Fruit fly (Drosophila melanogaster) whole organism, embryonic: Measurements from ENCODE around the gene Abl.
A peak's percentile ranks its signal among the peaks of the same experiment; 100 is the strongest.

Source experiments
- Ada2b ChIP-seq: fragments of 200-800 bp; sonication (Bioruptor generic); IDR thresholded peaks from 2 replicates; pipeline ENCODE4 v1.3.6; 2022; ENCODE audit warnings: missing biosample characterization, missing genetic modification characterization
- Blimp-1 ChIP-seq: fragments of 200-800 bp; sonication (Bioruptor generic); optimal IDR thresholded peaks from 3 replicates; lab custom pipeline; 2018; ENCODE audit warnings: missing biosample characterization, missing genetic modification characterization, mild to moderate bottlenecking, moderate library complexity, missing genetic modification reagents
- CG11456 ChIP-seq: fragments of 200-800 bp; sonication (Bioruptor generic); IDR thresholded peaks from 3 replicates; pipeline ENCODE4 v1.3.6; 2022; ENCODE audit warnings: missing biosample characterization, missing genetic modification characterization
- CG11504 ChIP-seq: fragments of 200-800 bp; sonication (Bioruptor generic); optimal IDR thresholded peaks from 3 replicates; lab custom pipeline; 2019; ENCODE audit warnings: missing biosample characterization, mild to moderate bottlenecking, missing genetic modification characterization, moderate library complexity
- CG12236 ChIP-seq: fragments of 200-800 bp; sonication (Bioruptor generic); optimal IDR thresholded peaks from 2 replicates; lab custom pipeline; 2016; ENCODE audit warnings: missing biosample characterization, missing genetic modification characterization
- CG14050 ChIP-seq: fragments of 200-800 bp; sonication (Bioruptor generic); IDR thresholded peaks from 3 replicates; pipeline ENCODE4 v1.3.6; 2022; ENCODE audit warnings: missing biosample characterization, missing genetic modification characterization
- CG17568 ChIP-seq: fragments of 200-800 bp; sonication (Bioruptor generic); optimal IDR thresholded peaks from 2 replicates; lab custom pipeline; 2018; ENCODE audit warnings: missing biosample characterization, mild to moderate bottlenecking, missing genetic modification characterization, moderate library complexity
- CG2116 ChIP-seq: fragments of 200-800 bp; sonication (Bioruptor generic); optimal IDR thresholded peaks from 3 replicates; lab custom pipeline; 2018; ENCODE audit warnings: missing biosample characterization, mild to moderate bottlenecking, missing genetic modification characterization
- CG4404 ChIP-seq: fragments of 200-800 bp; sonication (Bioruptor generic); IDR thresholded peaks from 2 replicates; pipeline ENCODE4 v1.3.6; 2022; ENCODE audit warnings: missing biosample characterization, missing genetic modification characterization
- CG4730 ChIP-seq: fragments of 200-800 bp; sonication (Bioruptor generic); IDR thresholded peaks from 2 replicates; pipeline ENCODE4 v1.3.6; 2022; ENCODE audit warnings: missing biosample characterization, missing genetic modification characterization
- CG4820 ChIP-seq: fragments of 200-800 bp; sonication (Bioruptor generic); optimal IDR thresholded peaks from 3 replicates; lab custom pipeline; 2016; ENCODE audit warnings: missing biosample characterization, missing genetic modification characterization
- CG5180 ChIP-seq: fragments of 200-800 bp; sonication (Bioruptor generic); optimal IDR thresholded peaks from 3 replicates; lab custom pipeline; 2017; ENCODE audit warnings: missing biosample characterization, missing genetic modification characterization, mild to moderate bottlenecking, moderate library complexity, missing genetic modification reagents
- CkIIα-i1 ChIP-seq: fragments of 200-800 bp; sonication (Bioruptor generic); IDR thresholded peaks from 2 replicates; pipeline ENCODE4 v1.3.6; 2022; ENCODE audit warnings: missing biosample characterization, missing genetic modification characterization
- D ChIP-seq, 2 experiments: fragments of 200-800 bp in 1 of 2; fragments of >200 bp in 1 of 2; sonication (Bioruptor generic) in 1 of 2; optimal IDR thresholded peaks; 2 replicates in 1 of 2; 3 replicates in 1 of 2; lab custom pipeline; 2017; ENCODE audit warnings: mild to moderate bottlenecking in 1 of 2, missing biosample characterization in 1 of 2, missing genetic modification characterization in 1 of 2, missing genetic modification reagents in 1 of 2
- D19A ChIP-seq: fragments of 200-800 bp; optimal IDR thresholded peaks from 3 replicates; lab custom pipeline; 2019; ENCODE audit warnings: missing biosample characterization, mild to moderate bottlenecking, missing genetic modification characterization, moderate library complexity
- Dip3 ChIP-seq: fragments of 200-800 bp; sonication (Bioruptor generic); optimal IDR thresholded peaks from 3 replicates; lab custom pipeline; 2016; ENCODE audit warnings: missing biosample characterization, missing genetic modification characterization
- Fer2 ChIP-seq: fragments of 200-800 bp; sonication (Bioruptor generic); optimal IDR thresholded peaks from 2 replicates; lab custom pipeline; 2018; ENCODE audit warnings: missing biosample characterization, mild to moderate bottlenecking, missing genetic modification characterization, moderate library complexity
- HLH54F ChIP-seq: fragments of 200-800 bp; sonication (Bioruptor generic); optimal IDR thresholded peaks from 3 replicates; lab custom pipeline; 2016; ENCODE audit warnings: missing biosample characterization, missing genetic modification characterization
- Hmx ChIP-seq: fragments of 200-800 bp; sonication (Bioruptor generic); optimal IDR thresholded peaks from 2 replicates; lab custom pipeline; 2016; ENCODE audit warnings: missing biosample characterization, missing genetic modification characterization
- MTF-1 ChIP-seq: fragments of 200-800 bp; sonication (Bioruptor generic); optimal IDR thresholded peaks from 2 replicates; lab custom pipeline; 2018; ENCODE audit warnings: missing biosample characterization, mild to moderate bottlenecking, missing genetic modification characterization, borderline replicate concordance
- Meics ChIP-seq: fragments of 200-800 bp; sonication (Bioruptor generic); optimal IDR thresholded peaks from 2 replicates; lab custom pipeline; 2017; ENCODE audit warnings: missing biosample characterization, mild to moderate bottlenecking, missing genetic modification characterization
- NK7.1 ChIP-seq: fragments of 200-800 bp; sonication (Bioruptor generic); optimal IDR thresholded peaks from 3 replicates; lab custom pipeline; 2016; ENCODE audit warnings: missing biosample characterization, missing genetic modification characterization
- Nf-YC ChIP-seq: fragments of 200-800 bp; optimal IDR thresholded peaks from 3 replicates; lab custom pipeline; 2019; ENCODE audit warnings: missing biosample characterization, mild to moderate bottlenecking, missing genetic modification characterization, moderate library complexity
- NfI ChIP-seq: fragments of 200-800 bp; sonication (Bioruptor generic); optimal IDR thresholded peaks from 3 replicates; lab custom pipeline; 2018; ENCODE audit warnings: missing biosample characterization, mild to moderate bottlenecking, missing genetic modification characterization, moderate library complexity
- aop ChIP-seq: fragments of 200-800 bp; sonication (Bioruptor generic); IDR thresholded peaks from 2 replicates; pipeline ENCODE4 v1.3.6; 2022; ENCODE audit warnings: missing biosample characterization, missing genetic modification characterization
- ash1 ChIP-seq: fragments of 200-800 bp; sonication (Bioruptor generic); optimal IDR thresholded peaks from 2 replicates; lab custom pipeline; 2018; ENCODE audit warnings: missing biosample characterization, mild to moderate bottlenecking, missing genetic modification characterization
- bcd ChIP-seq: fragments of 200-800 bp; sonication (Bioruptor generic); optimal IDR thresholded peaks from 2 replicates; lab custom pipeline; 2017; ENCODE audit warnings: missing biosample characterization, mild to moderate bottlenecking, missing genetic modification characterization
- btn ChIP-seq: fragments of 200-800 bp; sonication (Bioruptor generic); optimal IDR thresholded peaks from 2 replicates; lab custom pipeline; 2016; ENCODE audit warnings: missing biosample characterization, missing genetic modification characterization
- caup ChIP-seq: fragments of 200-800 bp; sonication (Bioruptor generic); optimal IDR thresholded peaks from 3 replicates; lab custom pipeline; 2017; ENCODE audit warnings: missing biosample characterization, mild to moderate bottlenecking, missing genetic modification characterization, moderate library complexity; ENCODE audit not compliant: severe bottlenecking
- crp ChIP-seq, 2 experiments: fragments of 200-800 bp; sonication (Bioruptor generic); optimal IDR thresholded peaks; 2 replicates in 1 of 2; 3 replicates in 1 of 2; lab custom pipeline; 2017; ENCODE audit warnings: missing biosample characterization in 2 of 2, missing genetic modification characterization in 2 of 2, mild to moderate bottlenecking in 1 of 2, moderate library complexity in 1 of 2
- dmrt99B ChIP-seq: fragments of 200-800 bp; sonication (Bioruptor generic); optimal IDR thresholded peaks from 2 replicates; lab custom pipeline; 2018; ENCODE audit warnings: missing biosample characterization, mild to moderate bottlenecking, missing genetic modification characterization, moderate library complexity
- eve ChIP-seq, 2 experiments: fragments of >200 bp; optimal IDR thresholded peaks; 2 replicates each; lab custom pipeline; 2017; ENCODE audit warnings: missing biosample characterization in 2 of 2, missing genetic modification characterization in 2 of 2
- exex ChIP-seq: fragments of 200-800 bp; sonication (Bioruptor generic); optimal IDR thresholded peaks from 4 replicates; lab custom pipeline; 2018; ENCODE audit warnings: missing biosample characterization, mild to moderate bottlenecking, missing genetic modification characterization, moderate library complexity
- ftz-f1 ChIP-seq: fragments of 200-800 bp; sonication (Bioruptor generic); optimal IDR thresholded peaks from 2 replicates; lab custom pipeline; 2016; ENCODE audit warnings: missing biosample characterization, missing genetic modification characterization
- grn ChIP-seq: fragments of 200-800 bp; sonication (Bioruptor generic); optimal IDR thresholded peaks from 3 replicates; lab custom pipeline; 2017; ENCODE audit warnings: missing biosample characterization, missing genetic modification characterization
- ind ChIP-seq: fragments of 200-800 bp; sonication (Bioruptor generic); optimal IDR thresholded peaks from 3 replicates; lab custom pipeline; 2016; ENCODE audit warnings: missing biosample characterization, missing genetic modification characterization
- inv ChIP-seq: fragments of 200-800 bp; sonication (Bioruptor generic); IDR thresholded peaks from 2 replicates; pipeline ENCODE4 v1.3.6; 2022; ENCODE audit warnings: missing biosample characterization, missing genetic modification characterization; ENCODE audit not compliant: partially characterized antibody
- lov ChIP-seq, 2 experiments: fragments of 200-800 bp in 1 of 2; fragments of >200 bp in 1 of 2; sonication (Bioruptor generic) in 1 of 2; IDR thresholded peaks in 1 of 2; optimal IDR thresholded peaks in 1 of 2; 2 replicates in 1 of 2; 3 replicates in 1 of 2; pipeline versions ENCODE4 v1.3.6 to Lab custom; 2017 to 2022; ENCODE audit warnings: missing biosample characterization in 1 of 2, missing genetic modification characterization in 1 of 2
- maf-S ChIP-seq: fragments of 200-800 bp; sonication (Bioruptor generic); optimal IDR thresholded peaks from 2 replicates; lab custom pipeline; 2016; ENCODE audit warnings: missing biosample characterization, missing genetic modification characterization
- onecut ChIP-seq: fragments of 200-800 bp; sonication (Bioruptor generic); IDR thresholded peaks from 2 replicates; pipeline ENCODE4 v1.3.6; 2022; ENCODE audit warnings: missing biosample characterization, missing genetic modification characterization
- pan ChIP-seq, 4 experiments: fragments of >200 bp in 3 of 4; fragments of 200-800 bp in 1 of 4; sonication (Bioruptor generic) in 1 of 4; optimal IDR thresholded peaks in 3 of 4; IDR thresholded peaks in 1 of 4; 2 replicates each; pipeline versions ENCODE4 v1.3.6 to Lab custom; 2017 to 2022; ENCODE audit warnings: missing biosample characterization in 2 of 4, missing genetic modification characterization in 2 of 4, mixed read lengths in 1 of 4
- phol ChIP-seq: fragments of 200-800 bp; sonication (Bioruptor generic); optimal IDR thresholded peaks from 3 replicates; lab custom pipeline; 2018; ENCODE audit warnings: missing biosample characterization, mild to moderate bottlenecking, missing genetic modification characterization, moderate library complexity
- pros ChIP-seq: fragments of 200-800 bp; sonication (Bioruptor generic); optimal IDR thresholded peaks from 3 replicates; lab custom pipeline; 2019; ENCODE audit warnings: missing biosample characterization, mild to moderate bottlenecking, missing genetic modification characterization, moderate library complexity
- rib ChIP-seq: fragments of 200-800 bp; sonication (Bioruptor generic); IDR thresholded peaks from 2 replicates; pipeline ENCODE4 v1.3.6; 2022; ENCODE audit warnings: missing biosample characterization, missing genetic modification characterization
- tin ChIP-seq: fragments of 200-800 bp; sonication (Bioruptor generic); optimal IDR thresholded peaks from 3 replicates; lab custom pipeline; 2016; ENCODE audit warnings: missing biosample characterization, missing genetic modification characterization
- tio ChIP-seq: fragments of 200-800 bp; sonication (Bioruptor generic); optimal IDR thresholded peaks from 2 replicates; lab custom pipeline; 2017; ENCODE audit warnings: missing biosample characterization, missing genetic modification characterization, inconsistent platforms
- trh ChIP-seq: fragments of 200-800 bp; sonication (Bioruptor generic); optimal IDR thresholded peaks from 2 replicates; lab custom pipeline; 2016; ENCODE audit warnings: missing biosample characterization, missing genetic modification characterization
- vvl ChIP-seq: fragments of 200-800 bp; sonication (Bioruptor generic); IDR thresholded peaks from 2 replicates; pipeline ENCODE4 v1.3.6; 2022; ENCODE audit warnings: missing biosample characterization, missing genetic modification characterization
- zen2 ChIP-seq: fragments of 200-800 bp; sonication (Bioruptor generic); IDR thresholded peaks from 3 replicates; pipeline ENCODE4 v1.3.6; 2022; ENCODE audit warnings: missing biosample characterization, missing genetic modification characterization; ENCODE audit not compliant: partially characterized antibody

Gene Abl

dm6 chr3L:16642088-16642507 lies 5.6 kb downstream of the Abl start (continued):
- TF ChIP-seq CG17568 (GFP tag; lab: Kevin White, UChicago) (no peak), NfI (peak; percentile 15), inv (GFP tag; lab: Robert Waterston, UW) (no peak), rib (GFP tag; lab: Robert Waterston, UW) (no peak), CG4820 (GFP tag; lab: Kevin White, UChicago) (peak; percentile 48), CG14050 (GFP tag; lab: Robert Waterston, UW) (no peak), CG11456 (no peak), D (optimal IDR thresholded peaks at IDR 0.05; lab: Kevin White, UChicago) (no peak), D (GFP tag; optimal IDR thresholded peaks at IDR 0.05; lab: Kevin White, UChicago) (peak; percentile 80), Ada2b (GFP tag; lab: Robert Waterston, UW) (no peak), ftz-f1 (GFP tag; lab: Kevin White, UChicago) (no peak), exex (tag; lab: Kevin White, UChicago) (no peak), Meics (GFP tag; lab: Kevin White, UChicago) (peak; percentile 23), ind (GFP tag; lab: Kevin White, UChicago) (peak; percentile 57), onecut (GFP tag; lab: Robert Waterston, UW) (no peak), tin (GFP tag; lab: Kevin White, UChicago) (peak; percentile 74), aop (GFP tag; lab: Robert Waterston, UW) (no peak), Nf-YC (tag; lab: Kevin White, UChicago) (no peak), CG2116 (GFP tag; lab: Kevin White, UChicago) (no peak), maf-S (GFP tag; lab: Kevin White, UChicago) (no peak), D19A (tag; lab: Kevin White, UChicago) (peak; percentile 65), CG11504 (peak; percentile 76), bcd (peak; percentile 65), Dip3 (no peak), CG12236 (GFP tag; lab: Kevin White, UChicago) (no peak), HLH54F (GFP tag; lab: Kevin White, UChicago) (no peak), trh (GFP tag; lab: Kevin White, UChicago) (no peak), lov (optimal IDR thresholded peaks at IDR 0.05; lab: Kevin White, UChicago) (no peak), lov (GFP tag; IDR thresholded peaks at IDR 0.05; lab: Robert Waterston, UW) (no peak), pan (optimal IDR thresholded peaks at IDR 0.05; lab: Kevin White, UChicago) (no peak), pan (GFP tag; optimal IDR thresholded peaks at IDR 0.05 in 1 of 2, IDR thresholded peaks at IDR 0.05 in 1 of 2) (no peak), dmrt99B (tag; lab: Kevin White, UChicago) (peak; percentile 80), Fer2 (no peak), CG4404 (GFP tag; lab: Robert Waterston, UW) (no peak), btn (GFP tag; lab: Kevin White, UChicago) (no peak), CG5180 (GFP tag; lab: Kevin White, UChicago) (peak; percentile 57), CG4730 (GFP tag; lab: Robert Waterston, UW) (no peak), vvl (GFP tag; lab: Robert Waterston, UW) (no peak), caup (GFP tag; lab: Kevin White, UChicago) (no peak), ash1 (GFP tag; lab: Kevin White, UChicago) (no peak), pros (GFP tag; lab: Kevin White, UChicago) (no peak), NK7.1 (GFP tag; lab: Kevin White, UChicago) (no peak), phol (tag; lab: Kevin White, UChicago) (peak; percentile 86), Blimp-1 (GFP tag; lab: Kevin White, UChicago) (peak; percentile 68), eve (GFP tag; optimal IDR thresholded peaks at IDR 0.05; lab: Kevin White, UChicago) (peak in 1 of 2 experiments; percentile 84), grn (no peak), Hmx (no peak), zen2 (no peak), crp (GFP tag; optimal IDR thresholded peaks at IDR 0.05; lab: Kevin White, UChicago) (no peak), MTF-1 (no peak), tio (GFP tag; lab: Kevin White, UChicago) (peak; percentile 53), CkIIα-i1 (GFP tag; lab: Robert Waterston, UW) (no peak)
